Worm (Caenorhabditis elegans): ENCODE data around the gene F42H10.2.

F42H10.2 gene

ce11 chrIII:8483853-8484252, 6.6 kb upstream of the F42H10.2 start, which contains the start of gene F42H10.3:
F42H10.3 (plus strand) TSS chrIII:8484153.
- no peak for TF ChIP-seq unc-62 (GFP tag; optimal IDR thresholded peaks at IDR 0.05)

ce11 chrIII:8491945-8492344, 1.5 kb downstream of the F42H10.2 start:
- TF ChIP-seq unc-62 (GFP tag; optimal IDR thresholded peaks at IDR 0.05), result no peak

- no peak for TF ChIP-seq unc-62 (GFP tag; optimal IDR thresholded peaks at IDR 0.05)
These were observed 4.3 kb downstream of the F42H10.2 start, which contains the start of gene pac-1 for ce11 chrIII:8494708-8495107. pac-1 (plus strand) TSS chrIII:8495008.

ce11 chrIII:8503341-8503740, 12.9 kb downstream of the F42H10.2 start:
- TF ChIP-seq unc-62 (GFP tag; optimal IDR thresholded peaks at IDR 0.05), result no peak

ce11 chrIII:8504176-8504763, 13.8 kb downstream of the F42H10.2 start:
- TF ChIP-seq unc-62 (GFP tag; optimal IDR thresholded peaks at IDR 0.05), result no peak

ce11 chrIII:8506348-8506747, 15.9 kb downstream of the F42H10.2 start:
- no peak for TF ChIP-seq unc-62 (GFP tag; optimal IDR thresholded peaks at IDR 0.05)

ce11 chrIII:8509218-8509617, 18.8 kb downstream of the F42H10.2 start:
- no peak for TF ChIP-seq unc-62 (GFP tag; optimal IDR thresholded peaks at IDR 0.05)

ce11 chrIII:8509644-8510393, 19.4 kb downstream of the F42H10.2 start:
- TF ChIP-seq unc-62 (GFP tag; optimal IDR thresholded peaks at IDR 0.05), result no peak

ce11 chrIII:8511711-8512110, 21.3 kb downstream of the F42H10.2 start:
- TF ChIP-seq unc-62 (GFP tag; optimal IDR thresholded peaks at IDR 0.05), result no peak

ce11 chrIII:8512279-8512942, 22.0 kb downstream of the F42H10.2 start:
- no peak for TF ChIP-seq unc-62 (GFP tag; optimal IDR thresholded peaks at IDR 0.05)

ce11 chrIII:8518990-8519389, 28.6 kb downstream of the F42H10.2 start:
- no peak for TF ChIP-seq unc-62 (GFP tag; optimal IDR thresholded peaks at IDR 0.05)

- no peak for TF ChIP-seq unc-62 (GFP tag; optimal IDR thresholded peaks at IDR 0.05)
These were observed 29.5 kb downstream of the F42H10.2 start, which contains the start of gene ZC21.8 for ce11 chrIII:8519886-8520285. ZC21.8 (minus strand) TSS chrIII:8519986.

- TF ChIP-seq unc-62 (GFP tag; optimal IDR thresholded peaks at IDR 0.05), result no peak
These were observed 30.2 kb downstream of the F42H10.2 start for ce11 chrIII:8520589-8520988.

- no peak for TF ChIP-seq unc-62 (GFP tag; optimal IDR thresholded peaks at IDR 0.05)
These were observed 31.4 kb downstream of the F42H10.2 start for ce11 chrIII:8521654-8522392.

- TF ChIP-seq unc-62 (GFP tag; optimal IDR thresholded peaks at IDR 0.05), result no peak
These were observed 34.4 kb downstream of the F42H10.2 start, which contains the start of gene idpp-15 for ce11 chrIII:8524773-8525172. idpp-15 (plus strand) TSS chrIII:8525073.

ce11 chrIII:8529002-8529401, 38.6 kb downstream of the F42H10.2 start:
- TF ChIP-seq unc-62 (GFP tag; optimal IDR thresholded peaks at IDR 0.05), result no peak

All from whole organism, dauer.